Fruit fly (Drosophila melanogaster): Measurements from ENCODE around the gene Nup205.

Gene Nup205

dm6 chrX:19851989-19852307, at the start of gene Nup205, which contains the start of gene pico:
Gene Nup205, plus strand, starts transcription at chrX:19852214.
Gene pico, minus strand, starts transcription at chrX:19852059.
- TF ChIP-seq CG5180 (GFP tag; optimal IDR thresholded peaks at IDR 0.05) (peak; percentile 61), CG5953 (GFP tag; IDR thresholded peaks at IDR 0.05) (no peak), Vsx1 (GFP tag; optimal IDR thresholded peaks at IDR 0.05) (no peak), tin (GFP tag; optimal IDR thresholded peaks at IDR 0.05) (peak; percentile 5), CG1832 (GFP tag; optimal IDR thresholded peaks at IDR 0.05) (no peak), pnt (GFP tag; optimal IDR thresholded peaks at IDR 0.05) (no peak), pho (GFP tag; optimal IDR thresholded peaks at IDR 0.05) (peak; percentile 50), Bteb2 (GFP tag; optimal IDR thresholded peaks at IDR 0.05) (peak; percentile 25), zfh1 (GFP tag; IDR thresholded peaks at IDR 0.05) (0 out of 3 replicates have a peak, but pooled peaks have one; percentile 28), ssp (GFP tag; IDR thresholded peaks at IDR 0.05) (no peak), crp (GFP tag; optimal IDR thresholded peaks at IDR 0.05) (peak in 1 of 2 experiments; percentile 74), pum (GFP tag; optimal IDR thresholded peaks at IDR 0.05) (peak; percentile 27), CG11247 (GFP tag; IDR thresholded peaks at IDR 0.05) (0 out of 2 replicates have a peak, but pooled peaks have one; percentile 8), dmrt11E (tag; optimal IDR thresholded peaks at IDR 0.05) (no peak), Trl (optimal IDR thresholded peaks at IDR 0.05) (no peak), Trl (GFP tag; optimal IDR thresholded peaks at IDR 0.05) (peak; percentile 30), bigmax (GFP tag; optimal IDR thresholded peaks at IDR 0.05) (peak; percentile 14), CG12769 (tag; optimal IDR thresholded peaks at IDR 0.05) (no peak), Oli (tag; optimal IDR thresholded peaks at IDR 0.05) (no peak), ash1 (GFP tag; optimal IDR thresholded peaks at IDR 0.05) (no peak), cad (GFP tag; optimal IDR thresholded peaks at IDR 0.05) (no peak), tx (GFP tag; optimal IDR thresholded peaks at IDR 0.05) (peak; percentile 2), Tbp (GFP tag; optimal IDR thresholded peaks at IDR 0.05) (no peak), CG17912 (GFP tag; optimal IDR thresholded peaks at IDR 0.05) (peak; percentile 32), CG6272 (GFP tag; IDR thresholded peaks at IDR 0.05) (no peak), Dref (GFP tag; IDR thresholded peaks at IDR 0.05) (peak; percentile 98), CG4424 (GFP tag; optimal IDR thresholded peaks at IDR 0.05) (no peak), CG8944 (GFP tag; optimal IDR thresholded peaks at IDR 0.05) (peak; percentile 12), CG10959 (GFP tag; IDR thresholded peaks at IDR 0.05) (no peak), tio (GFP tag; optimal IDR thresholded peaks at IDR 0.05) (no peak), Nf-YC (tag; optimal IDR thresholded peaks at IDR 0.05) (peak; percentile 12), sob (GFP tag; IDR thresholded peaks at IDR 0.05) (peak; percentile 76), CG13424 (tag; optimal IDR thresholded peaks at IDR 0.05) (peak; percentile 12), NfI (GFP tag; optimal IDR thresholded peaks at IDR 0.05) (peak; percentile 8), HmgD (GFP tag; optimal IDR thresholded peaks at IDR 0.05) (peak; percentile 84), CTCF (GFP tag; optimal IDR thresholded peaks at IDR 0.05) (peak; percentile 75), CG11398 (GFP tag; optimal IDR thresholded peaks at IDR 0.05) (peak; percentile 23), zen (tag; optimal IDR thresholded peaks at IDR 0.05) (peak; percentile 25), slbo (GFP tag; IDR thresholded peaks at IDR 0.05) (peak; percentile 26; the same call in 1 of the 2 replicates), CG17568 (GFP tag; optimal IDR thresholded peaks at IDR 0.05) (no peak), gce (GFP tag; IDR thresholded peaks at IDR 0.05) (0 out of 3 replicates have a peak, but pooled peaks have one; percentile 29), ems (GFP tag; optimal IDR thresholded peaks at IDR 0.05) (peak; percentile 45), CG6813 (GFP tag; optimal IDR thresholded peaks at IDR 0.05) (no peak), fd3F (GFP tag; optimal IDR thresholded peaks at IDR 0.05) (no peak), CG11456 (GFP tag; IDR thresholded peaks at IDR 0.05) (0 out of 3 replicates have a peak, but pooled peaks have one; percentile 45), unpg (GFP tag; optimal IDR thresholded peaks at IDR 0.05) (no peak), Sin3A (optimal IDR thresholded peaks at IDR 0.05) (peak; percentile 57), wdn (GFP tag; IDR thresholded peaks at IDR 0.05) (no peak), Gug (GFP tag; IDR thresholded peaks at IDR 0.05) (no peak), Ets97D (GFP tag; optimal IDR thresholded peaks at IDR 0.05) (peak; percentile 92), pita (GFP tag; optimal IDR thresholded peaks at IDR 0.05) (peak; percentile 98), CG4328 (GFP tag; optimal IDR thresholded peaks at IDR 0.05) (no peak), Xbp1 (GFP tag; optimal IDR thresholded peaks at IDR 0.05) (peak; percentile 42)

Data from whole organism, embryonic.